Worm (Caenorhabditis elegans): ENCODE data around the gene grl-3.

DNA sequence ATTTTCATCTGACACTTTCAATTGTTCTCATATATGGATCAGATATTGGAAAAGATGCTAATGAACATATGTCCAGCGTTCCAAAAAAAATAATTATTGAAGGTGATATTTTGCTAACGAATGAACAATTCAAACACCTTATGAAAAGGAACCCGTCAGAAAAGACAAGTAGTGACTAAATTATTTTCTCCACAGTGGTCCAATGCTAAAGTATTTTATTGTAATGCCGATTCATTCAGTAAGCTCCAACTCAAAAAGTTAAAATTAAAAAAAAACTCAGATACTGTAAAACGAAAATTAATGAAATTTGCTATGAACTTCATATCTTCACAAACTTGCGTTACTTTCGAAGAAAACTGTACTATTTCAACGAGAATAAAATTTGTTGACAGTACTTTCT, 19.3 kb upstream of the grl-3 start, which contains the start of gene nas-16:
- TF ChIP-seq F13C5.2 (tag; optimal IDR thresholded peaks at IDR 0.05) = no peak
- no peak for TF ChIP-seq scrt-1 (GFP tag; IDR thresholded peaks at IDR 0.05)

All from whole organism, early embryonic.